Worm (Caenorhabditis elegans): ENCODE results near the gene parn-2.

parn-2 gene

DNA sequence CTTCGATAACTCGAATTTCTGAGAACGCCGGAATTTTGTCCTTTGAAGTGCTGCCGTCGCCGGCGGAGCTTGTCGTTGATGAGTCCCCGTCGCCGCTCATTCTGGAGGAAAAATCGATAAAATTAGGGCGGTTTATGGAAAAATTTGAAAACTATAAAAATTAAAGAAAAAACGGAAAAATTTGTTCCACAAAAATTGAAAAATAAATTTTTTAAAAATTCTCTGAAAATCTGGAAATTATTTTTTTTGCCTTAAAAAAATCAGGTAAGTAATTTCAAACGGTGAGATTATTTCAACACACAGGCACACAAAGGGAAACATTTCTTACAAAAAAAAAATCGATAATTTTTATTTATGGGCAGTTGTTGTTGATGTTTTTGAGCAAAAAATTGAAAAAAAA, at the start of gene parn-2:
Gene parn-2, minus strand, starts transcription at position 101 of the 400 bp plus-strand sequence.
- no peak for TF ChIP-seq pax-1 (tag; optimal IDR thresholded peaks at IDR 0.05)
- TF ChIP-seq eyg-1 (tag; optimal IDR thresholded peaks at IDR 0.05), result no peak
- no peak for TF ChIP-seq K02D7.2 (tag; optimal IDR thresholded peaks at IDR 0.05)
- TF ChIP-seq C38D4.7 (GFP tag; optimal IDR thresholded peaks at IDR 0.05), result no peak
- no peak for TF ChIP-seq ceh-6 (GFP tag; optimal IDR thresholded peaks at IDR 0.05)
- TF ChIP-seq pqm-1 (tag; optimal IDR thresholded peaks at IDR 0.05), result no peak
- TF ChIP-seq ceh-24 (tag; optimal IDR thresholded peaks at IDR 0.05), result no peak
- no peak for TF ChIP-seq pag-3 (tag; optimal IDR thresholded peaks at IDR 0.05; ENCODE audit: borderline replicate concordance)
- no peak for TF ChIP-seq ama-1 (optimal IDR thresholded peaks at IDR 0.05)
- TF ChIP-seq unc-55 (GFP tag; optimal IDR thresholded peaks at IDR 0.05), result no peak
- TF ChIP-seq sox-4 (tag; optimal IDR thresholded peaks at IDR 0.05), result no peak
- TF ChIP-seq hlh-8 (tag; optimal IDR thresholded peaks at IDR 0.05), result no peak
- TF ChIP-seq zip-5 (tag; optimal IDR thresholded peaks at IDR 0.05), result no peak
- no peak for TF ChIP-seq nhr-11 (tag; optimal IDR thresholded peaks at IDR 0.05)
- TF ChIP-seq pat-9 (tag; optimal IDR thresholded peaks at IDR 0.05), result no peak
- TF ChIP-seq ceh-34 (tag; optimal IDR thresholded peaks at IDR 0.05), result no peak

DNA sequence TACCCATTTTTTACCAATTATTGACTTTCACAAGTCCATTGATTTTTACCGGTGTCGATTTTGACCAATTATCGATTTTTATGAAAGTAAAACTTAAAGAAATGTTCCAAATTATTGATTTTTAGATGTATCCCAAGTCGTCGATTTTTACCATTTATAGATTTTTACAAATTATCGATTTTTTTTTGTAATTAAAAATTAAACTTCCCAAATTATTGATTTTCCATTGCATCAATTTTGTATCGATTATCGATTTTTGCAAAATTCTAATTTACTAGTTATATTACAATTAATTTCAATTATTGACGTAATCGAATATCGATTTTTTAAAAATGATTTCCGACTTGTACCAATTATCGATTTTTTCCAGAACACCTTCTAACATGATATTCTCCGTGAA, 46.7 kb upstream of the parn-2 start, which contains the start of gene sre-50:
Gene sre-50, plus strand, starts transcription at position 384 of the 400 bp plus-strand sequence.
- TF ChIP-seq ceh-48 (tag; optimal IDR thresholded peaks at IDR 0.05) (peak; percentile 16), fax-1 (tag; optimal IDR thresholded peaks at IDR 0.05) (no peak), lim-6 (tag; optimal IDR thresholded peaks at IDR 0.05) (no peak)

DNA sequence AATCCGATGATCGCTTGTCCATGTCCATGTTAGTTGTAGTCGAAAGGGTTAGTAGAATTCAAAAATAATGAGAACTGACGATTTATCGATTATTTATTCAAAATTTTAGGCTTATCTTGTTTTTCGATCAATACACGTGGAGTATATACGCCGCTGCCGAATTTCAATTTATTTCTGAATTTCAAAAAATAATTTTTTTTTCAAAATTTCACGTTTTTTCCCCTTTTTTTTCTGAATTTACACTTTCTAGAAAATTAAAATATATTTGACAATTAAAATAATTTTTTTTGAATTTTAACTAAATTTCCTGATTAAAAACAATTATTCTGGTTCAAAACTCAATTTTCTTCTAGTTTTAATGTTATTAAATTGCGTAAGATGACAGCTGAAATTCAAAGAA, 45.9 kb upstream of the parn-2 start, which contains the start of gene C50E10.1:
Gene C50E10.1, minus strand, starts transcription at position 101 of the 400 bp plus-strand sequence.
- TF ChIP-seq hlh-6 (tag; optimal IDR thresholded peaks at IDR 0.05), result no peak

DNA sequence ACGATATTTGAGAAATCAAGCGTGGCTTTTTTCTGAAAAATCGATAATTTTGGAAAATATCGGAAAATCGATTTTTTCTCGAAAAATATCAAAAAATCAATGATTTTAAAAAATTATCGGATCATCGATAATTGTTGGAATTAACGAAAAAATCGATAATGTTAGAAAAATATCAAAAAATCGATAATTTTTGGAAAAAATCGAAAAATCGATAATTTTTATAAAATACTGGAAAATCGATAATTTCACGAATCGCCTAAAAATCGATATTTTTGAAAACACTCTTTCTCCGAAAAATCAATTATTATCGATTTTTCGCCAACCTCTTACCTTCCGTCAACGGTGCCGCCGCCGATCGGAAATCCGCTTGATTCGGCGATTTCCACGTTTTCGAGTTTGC, 44.8 kb upstream of the parn-2 start:
- TF ChIP-seq ceh-48 (tag; optimal IDR thresholded peaks at IDR 0.05), result peak; percentile 68
- no peak for TF ChIP-seq ceh-22 (tag; optimal IDR thresholded peaks at IDR 0.05)
- TF ChIP-seq hlh-8 (tag; optimal IDR thresholded peaks at IDR 0.05), result no peak

DNA sequence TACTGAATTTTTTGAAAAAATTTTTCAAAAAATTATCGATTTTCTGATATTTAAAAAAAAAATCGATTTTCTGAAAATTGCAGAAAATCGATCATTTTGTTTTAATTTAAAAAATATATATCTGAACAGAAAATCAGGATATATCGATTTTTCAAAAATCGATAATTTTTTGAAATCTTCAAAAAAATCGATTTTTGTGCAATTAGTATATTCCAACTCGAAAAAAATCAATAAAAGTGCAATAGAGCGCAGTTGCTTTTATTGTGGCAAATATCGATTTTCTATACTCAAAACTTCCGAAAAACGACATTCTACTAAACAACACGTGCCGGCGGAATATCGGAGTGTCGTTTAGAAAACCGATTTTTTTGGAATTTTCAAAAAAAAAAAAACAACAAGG, 44.3 kb upstream of the parn-2 start:
- TF ChIP-seq Y22D7AL.16 (tag; optimal IDR thresholded peaks at IDR 0.05) (no peak), ceh-48 (tag; optimal IDR thresholded peaks at IDR 0.05) (peak; percentile 3)

DNA sequence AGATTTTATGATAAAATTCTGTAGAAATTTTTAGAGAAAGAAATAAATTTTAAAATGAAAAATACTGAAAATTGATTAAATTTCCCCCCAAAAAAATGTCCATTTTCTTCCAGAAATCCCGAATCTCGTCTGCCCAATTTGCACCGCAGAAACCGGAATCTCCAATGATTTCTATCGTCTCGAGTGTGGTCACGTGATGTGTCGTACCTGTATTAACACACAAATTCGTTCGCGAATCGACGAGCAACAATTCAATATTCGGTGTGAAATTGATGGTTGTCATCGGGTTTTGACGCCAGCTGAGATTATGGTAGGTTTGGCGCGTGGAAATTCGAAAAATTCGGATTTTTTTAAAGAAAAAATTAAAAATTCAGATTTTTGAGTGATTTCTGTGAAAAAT, 40.2 kb upstream of the parn-2 start:
- no peak for TF ChIP-seq ets-4 (tag; optimal IDR thresholded peaks at IDR 0.05)
- TF ChIP-seq hlh-30 (tag; optimal IDR thresholded peaks at IDR 0.05; ENCODE audit: insufficient read depth), result peak; percentile 60

DNA sequence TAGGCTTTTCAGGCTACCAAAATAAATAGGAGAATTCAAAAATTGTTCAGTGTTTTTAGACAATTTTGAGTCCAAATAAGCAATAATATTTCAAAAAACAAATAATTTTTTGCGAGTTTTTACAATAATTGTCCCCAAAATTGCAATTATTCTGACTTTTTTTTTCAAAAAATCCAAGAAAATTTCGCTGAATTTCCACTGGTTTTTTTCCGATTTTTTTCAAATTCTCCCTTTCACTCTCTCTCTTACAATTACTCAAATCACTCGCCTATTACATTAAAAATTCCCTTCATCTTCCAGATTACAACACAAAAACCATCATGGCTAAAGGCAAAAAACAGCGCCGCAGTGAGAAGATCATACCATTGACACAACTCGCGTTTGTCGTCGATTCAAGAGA, 32.7 kb upstream of the parn-2 start, which contains the start of gene Y57A10A.31:
Gene Y57A10A.31, plus strand, starts transcription at position 301 of the 400 bp plus-strand sequence.
- no peak for TF ChIP-seq fkh-6 (tag; optimal IDR thresholded peaks at IDR 0.05)
- TF ChIP-seq Y22D7AL.16 (tag; optimal IDR thresholded peaks at IDR 0.05), result no peak
- TF ChIP-seq sdc-2 (tag; optimal IDR thresholded peaks at IDR 0.05), result no peak
- TF ChIP-seq T23F11.4 (GFP tag; optimal IDR thresholded peaks at IDR 0.05), result no peak
- no peak for TF ChIP-seq nhr-11 (tag; optimal IDR thresholded peaks at IDR 0.05)
- no peak for TF ChIP-seq elt-4 (tag; optimal IDR thresholded peaks at IDR 0.05)
- no peak for TF ChIP-seq rnt-1 (tag; optimal IDR thresholded peaks at IDR 0.05)
- no peak for TF ChIP-seq K02D7.2 (tag; optimal IDR thresholded peaks at IDR 0.05)
- no peak for TF ChIP-seq ceh-22 (tag; optimal IDR thresholded peaks at IDR 0.05)
- no peak for TF ChIP-seq hlh-8 (tag; optimal IDR thresholded peaks at IDR 0.05)

DNA sequence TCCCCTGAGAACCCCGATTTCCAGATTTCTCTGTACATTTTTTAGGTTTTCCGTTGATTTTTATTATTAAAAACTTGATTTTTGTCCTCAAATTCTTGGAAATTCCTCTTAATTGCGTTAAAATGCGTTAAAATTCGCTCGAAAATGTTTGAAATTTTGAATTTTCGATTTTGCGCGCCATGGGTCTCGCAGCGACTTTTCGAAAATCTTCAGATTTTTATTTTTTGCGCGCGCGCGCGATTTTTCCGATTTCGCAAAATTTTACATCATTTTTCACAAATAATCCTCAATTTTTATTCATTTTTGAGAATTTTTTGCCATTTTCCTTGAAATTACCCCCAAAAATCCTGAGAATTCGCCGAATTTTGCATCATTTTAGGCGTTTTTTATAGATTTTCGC, 27.6 kb upstream of the parn-2 start:
- TF ChIP-seq fax-1 (tag; optimal IDR thresholded peaks at IDR 0.05) (no peak), pros-1 (tag; optimal IDR thresholded peaks at IDR 0.05) (no peak), sox-2 (GFP tag; IDR thresholded peaks at IDR 0.05) (no peak), pax-1 (tag; optimal IDR thresholded peaks at IDR 0.05) (no peak), nhr-11 (tag; optimal IDR thresholded peaks at IDR 0.05) (no peak), ama-1 (optimal IDR thresholded peaks at IDR 0.05) (no peak), ceh-18 (tag; optimal IDR thresholded peaks at IDR 0.05) (no peak)
